Worm (Caenorhabditis elegans) whole organism, midembryonic: Measurements from ENCODE around the gene C05C12.4.
"Not testable (repeated sequence)": the region's sequence is repeated elsewhere in the genome, so short reads cannot be mapped to it uniquely, and the experiment has no call there.

Experiments used
- T22C8.4 ChIP-seq: fragments of 200-800 bp; sonication (Bioruptor generic); IDR thresholded peaks from 2 replicates; pipeline ENCODE4 v1.3.6; 2022; ENCODE audit warnings: missing genetic modification characterization, missing compliant biosample characterization
- cog-1 ChIP-seq: sonication (generic microtip); optimal IDR thresholded peaks from 2 replicates; lab custom pipeline; 2016; ENCODE audit warnings: missing genetic modification characterization, missing compliant biosample characterization
- flt-1 ChIP-seq: fragments of 200-800 bp; sonication (Bioruptor generic); IDR thresholded peaks from 2 replicates; pipeline ENCODE4 v1.3.6; 2022; ENCODE audit warnings: missing genetic modification characterization, missing compliant biosample characterization
- klf-2 ChIP-seq: fragments of 200-800 bp; sonication (Bioruptor generic); conservative IDR thresholded peaks from 2 replicates; pipeline ENCODE4 v1.3.6; 2022; ENCODE audit warnings: missing genetic modification reagents, missing genetic modification characterization, missing compliant biosample characterization
- med-1 ChIP-seq: sonication (generic microtip); optimal IDR thresholded peaks from 2 replicates; lab custom pipeline; 2017; ENCODE audit warnings: missing genetic modification characterization, mild to moderate bottlenecking, missing compliant biosample characterization, antibody characterized with exemption, missing genetic modification reagents; ENCODE audit not compliant: insufficient read depth
- ref-1 ChIP-seq: fragments of 200-800 bp; sonication (Bioruptor generic); conservative IDR thresholded peaks from 2 replicates; pipeline ENCODE4 v1.3.6; 2022; ENCODE audit warnings: missing genetic modification reagents, missing genetic modification characterization, missing compliant biosample characterization
- tab-1 ChIP-seq: fragments of 200-800 bp; sonication (Bioruptor generic); IDR thresholded peaks from 2 replicates; pipeline ENCODE4 v1.3.6; 2022; ENCODE audit warnings: missing genetic modification characterization, missing compliant biosample characterization
- ztf-23 ChIP-seq: fragments of 200-800 bp; sonication (Bioruptor generic); IDR thresholded peaks from 2 replicates; pipeline ENCODE4 v1.3.6; 2022; ENCODE audit warnings: missing genetic modification reagents, missing genetic modification characterization, missing compliant biosample characterization
- ztf-29 ChIP-seq: fragments of 200-800 bp; sonication (Bioruptor generic); IDR thresholded peaks from 2 replicates; pipeline ENCODE4 v1.3.6; 2022; ENCODE audit warnings: missing genetic modification reagents, missing genetic modification characterization, missing compliant biosample characterization

DNA sequence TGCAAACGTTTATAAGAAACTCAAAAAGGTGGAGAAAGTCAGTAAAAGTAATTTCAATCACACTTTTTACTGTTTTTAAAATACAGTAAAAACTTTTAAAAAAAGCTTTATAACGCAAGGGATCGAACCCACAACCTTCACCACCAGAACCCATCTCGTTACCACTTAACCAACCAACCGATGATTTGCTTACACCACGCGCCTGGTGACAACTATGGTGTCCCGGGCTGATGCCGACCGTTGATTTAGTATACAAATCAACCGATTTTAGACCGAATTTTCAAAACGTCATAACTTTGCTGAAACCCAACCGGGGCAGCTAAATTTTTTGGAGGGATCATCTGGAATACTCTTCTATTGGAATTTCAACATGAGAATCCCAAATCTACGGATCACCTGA, 51.0 kb downstream of the C05C12.4 start:
- TF ChIP-seq klf-2 (peak; percentile 53; the same call in 1 of the 2 replicates), ztf-23 (GFP tag; lab: Robert Waterston, UW) (peak; percentile 77; the same call in 1 of the 2 replicates), ztf-29 (GFP tag; lab: Robert Waterston, UW) (peak; percentile 62; the same call in 1 of the 2 replicates), tab-1 (GFP tag; lab: Robert Waterston, UW) (peak; percentile 84), T22C8.4 (GFP tag; lab: Robert Waterston, UW) (0 out of 2 replicates have a peak, but pooled peaks have one; percentile 50), ref-1 (GFP tag; lab: Robert Waterston, UW) (peak; percentile 59)
- not testable (repeated sequence) for TF ChIP-seq cog-1 (tag; lab: Kevin White, UChicago); med-1 (GFP tag; lab: Kevin White, UChicago); flt-1 (GFP tag; lab: Robert Waterston, UW)
